Fruit fly (Drosophila melanogaster) whole organism, embryonic: ENCODE measurements around the gene Tomosyn.

ENCODE experiments used
- Atf-2 ChIP-seq: fragments of 200-800 bp; sonication (Bioruptor generic); optimal IDR thresholded peaks from 2 replicates; lab custom pipeline; 2016; ENCODE audit warnings: missing biosample characterization, missing genetic modification characterization
- CG10543 ChIP-seq: fragments of 200-800 bp; sonication (Bioruptor generic); optimal IDR thresholded peaks from 3 replicates; lab custom pipeline; 2017; ENCODE audit warnings: missing biosample characterization, mild to moderate bottlenecking, missing genetic modification characterization, moderate library complexity
- CG13287 ChIP-seq: fragments of 200-800 bp; sonication (Bioruptor generic); IDR thresholded peaks from 2 replicates; pipeline ENCODE4 v1.3.6; 2022; ENCODE audit warnings: missing biosample characterization, missing genetic modification characterization; ENCODE audit not compliant: partially characterized antibody
- CG13296 ChIP-seq: fragments of 200-800 bp; sonication (Bioruptor generic); optimal IDR thresholded peaks from 3 replicates; lab custom pipeline; 2018; ENCODE audit warnings: missing biosample characterization, mild to moderate bottlenecking, missing genetic modification characterization
- CG13624 ChIP-seq: fragments of 200-800 bp; sonication (Bioruptor generic); optimal IDR thresholded peaks from 2 replicates; lab custom pipeline; 2016; ENCODE audit warnings: missing biosample characterization, missing genetic modification characterization
- CG15514 ChIP-seq: fragments of 200-800 bp; sonication (Bioruptor generic); optimal IDR thresholded peaks from 3 replicates; lab custom pipeline; 2017; ENCODE audit warnings: missing biosample characterization, missing genetic modification characterization, mild to moderate bottlenecking, moderate library complexity, missing genetic modification reagents
- CG18011 ChIP-seq: fragments of 200-800 bp; sonication (Bioruptor generic); optimal IDR thresholded peaks from 2 replicates; lab custom pipeline; 2017; ENCODE audit warnings: missing biosample characterization, missing genetic modification characterization, mild to moderate bottlenecking, moderate library complexity, missing genotype
- CG2202 ChIP-seq: fragments of 200-800 bp; sonication (Bioruptor generic); optimal IDR thresholded peaks from 2 replicates; lab custom pipeline; 2018; ENCODE audit warnings: missing biosample characterization, mild to moderate bottlenecking, missing genetic modification characterization
- CG2875 ChIP-seq: fragments of 200-800 bp; sonication (Bioruptor generic); optimal IDR thresholded peaks from 2 replicates; lab custom pipeline; 2017; ENCODE audit warnings: missing biosample characterization, mild to moderate bottlenecking, missing genetic modification characterization, missing genetic modification reagents
- CG6175 ChIP-seq: fragments of 200-800 bp; sonication (Bioruptor generic); IDR thresholded peaks from 3 replicates; pipeline ENCODE4 v1.3.6; 2022; ENCODE audit warnings: missing biosample characterization, missing genetic modification characterization
- CG6854 ChIP-seq: fragments of 200-800 bp; sonication (Bioruptor generic); optimal IDR thresholded peaks from 3 replicates; lab custom pipeline; 2017; ENCODE audit warnings: missing biosample characterization, mild to moderate bottlenecking, missing genetic modification characterization
- CG7357 ChIP-seq: fragments of 200-800 bp; sonication (Bioruptor generic); IDR thresholded peaks from 3 replicates; pipeline ENCODE4 v1.3.6; 2022; ENCODE audit warnings: missing biosample characterization, missing genetic modification characterization
- Chrac-16 ChIP-seq: fragments of 200-800 bp; sonication (Bioruptor generic); optimal IDR thresholded peaks from 3 replicates; lab custom pipeline; 2016; ENCODE audit warnings: missing biosample characterization, missing genetic modification characterization
- D ChIP-seq, 2 experiments: fragments of 200-800 bp in 1 of 2; fragments of >200 bp in 1 of 2; sonication (Bioruptor generic) in 1 of 2; optimal IDR thresholded peaks; 2 replicates in 1 of 2; 3 replicates in 1 of 2; lab custom pipeline; 2017; ENCODE audit warnings: mild to moderate bottlenecking in 1 of 2, missing biosample characterization in 1 of 2, missing genetic modification characterization in 1 of 2, missing genetic modification reagents in 1 of 2
- E2f2 ChIP-seq: fragments of 200-800 bp; sonication (Bioruptor generic); IDR thresholded peaks from 2 replicates; pipeline ENCODE4 v1.3.6; 2022; ENCODE audit warnings: missing biosample characterization, missing genetic modification characterization
- Hmx ChIP-seq: fragments of 200-800 bp; sonication (Bioruptor generic); optimal IDR thresholded peaks from 2 replicates; lab custom pipeline; 2016; ENCODE audit warnings: missing biosample characterization, missing genetic modification characterization
- MBD-R2 ChIP-seq: fragments of 200-800 bp; sonication (Bioruptor generic); IDR thresholded peaks from 2 replicates; pipeline ENCODE4 v1.3.6; 2022; ENCODE audit warnings: missing biosample characterization, missing genetic modification characterization
- Mad ChIP-seq: fragments of 200-800 bp; sonication (Bioruptor generic); optimal IDR thresholded peaks from 2 replicates; lab custom pipeline; 2016; ENCODE audit warnings: missing biosample characterization, missing genetic modification characterization
- Med ChIP-seq: fragments of 200-800 bp; sonication (Bioruptor generic); peaks from one replicate; lab custom pipeline; 2016; ENCODE audit warnings: missing biosample characterization, missing genetic modification characterization, mild to moderate bottlenecking, inconsistent platforms, moderate library complexity
- Myb ChIP-seq: fragments of 200-800 bp; sonication (Bioruptor generic); optimal IDR thresholded peaks from 2 replicates; lab custom pipeline; 2016; ENCODE audit warnings: missing biosample characterization, missing genetic modification characterization
- NfI ChIP-seq: fragments of 200-800 bp; sonication (Bioruptor generic); optimal IDR thresholded peaks from 3 replicates; lab custom pipeline; 2018; ENCODE audit warnings: missing biosample characterization, mild to moderate bottlenecking, missing genetic modification characterization, moderate library complexity
- Opbp ChIP-seq: fragments of 200-800 bp; sonication (Bioruptor generic); IDR thresholded peaks from 3 replicates; pipeline ENCODE4 v1.3.6; 2022; ENCODE audit warnings: missing biosample characterization, missing genetic modification characterization; ENCODE audit not compliant: partially characterized antibody
- Pdp1 ChIP-seq, 2 experiments: fragments of 200-800 bp; sonication (Bioruptor generic); optimal IDR thresholded peaks; 3 replicates each; lab custom pipeline; 2016; ENCODE audit warnings: missing biosample characterization in 2 of 2, missing genetic modification characterization in 2 of 2, mild to moderate bottlenecking in 1 of 2, moderate library complexity in 1 of 2
- Scr ChIP-seq: fragments of 200-800 bp; sonication (Bioruptor generic); IDR thresholded peaks from 2 replicates; pipeline ENCODE4 v1.3.6; 2022; ENCODE audit warnings: missing biosample characterization, missing genetic modification characterization; ENCODE audit not compliant: partially characterized antibody
- Sox102F ChIP-seq: fragments of 200-800 bp; sonication (Bioruptor generic); optimal IDR thresholded peaks from 2 replicates; lab custom pipeline; 2018; ENCODE audit warnings: missing biosample characterization, mild to moderate bottlenecking, missing genetic modification characterization, moderate library complexity
- Sry-δ ChIP-seq: fragments of 200-800 bp; sonication (Bioruptor generic); optimal IDR thresholded peaks from 2 replicates; lab custom pipeline; 2016; ENCODE audit warnings: missing biosample characterization, missing genetic modification characterization
- Stat92E ChIP-seq, 3 experiments: fragments of >200 bp in 2 of 3; fragments of 200-800 bp in 1 of 3; sonication (Bioruptor generic) in 1 of 3; optimal IDR thresholded peaks; 2 replicates each; lab custom pipeline; 2017 to 2019; ENCODE audit warnings: missing biosample characterization in 3 of 3, missing genetic modification characterization in 3 of 3, mild to moderate bottlenecking in 1 of 3, moderate library complexity in 1 of 3
- TFAM ChIP-seq: fragments of 200-800 bp; sonication (Bioruptor generic); optimal IDR thresholded peaks from 2 replicates; lab custom pipeline; 2017; ENCODE audit warnings: missing biosample characterization, missing genetic modification characterization, inconsistent platforms
- Xrp1 ChIP-seq: fragments of 200-800 bp; sonication (Bioruptor generic); IDR thresholded peaks from 2 replicates; pipeline ENCODE4 v1.3.6; 2022; ENCODE audit warnings: missing biosample characterization, missing genetic modification characterization
- amos ChIP-seq: fragments of 200-800 bp; sonication (Bioruptor generic); IDR thresholded peaks from 2 replicates; pipeline ENCODE4 v1.3.6; 2022; ENCODE audit warnings: missing biosample characterization, missing genetic modification characterization; ENCODE audit not compliant: partially characterized antibody
- cad ChIP-seq: fragments of >200 bp; optimal IDR thresholded peaks from 2 replicates; lab custom pipeline; 2017; ENCODE audit warnings: missing biosample characterization, missing genetic modification characterization
- cas ChIP-seq: fragments of 200-800 bp; sonication (Bioruptor generic); IDR thresholded peaks from 2 replicates; pipeline ENCODE4 v1.3.6; 2022; ENCODE audit warnings: missing biosample characterization, missing genetic modification characterization
- caup ChIP-seq: fragments of 200-800 bp; sonication (Bioruptor generic); optimal IDR thresholded peaks from 3 replicates; lab custom pipeline; 2017; ENCODE audit warnings: missing biosample characterization, mild to moderate bottlenecking, missing genetic modification characterization, moderate library complexity; ENCODE audit not compliant: severe bottlenecking
- eve ChIP-seq, 2 experiments: fragments of >200 bp; optimal IDR thresholded peaks; 2 replicates each; lab custom pipeline; 2017; ENCODE audit warnings: missing biosample characterization in 2 of 2, missing genetic modification characterization in 2 of 2
- eyg ChIP-seq: fragments of 200-800 bp; sonication (Bioruptor generic); optimal IDR thresholded peaks from 3 replicates; lab custom pipeline; 2016; ENCODE audit warnings: missing biosample characterization, missing genetic modification characterization
- fd3F ChIP-seq: fragments of 200-800 bp; sonication (Bioruptor generic); optimal IDR thresholded peaks from 2 replicates; lab custom pipeline; 2018; ENCODE audit warnings: missing biosample characterization, mild to moderate bottlenecking, missing genetic modification characterization, moderate library complexity
- gce ChIP-seq: fragments of 200-800 bp; sonication (Bioruptor generic); IDR thresholded peaks from 3 replicates; pipeline ENCODE4 v1.3.6; 2022; ENCODE audit warnings: missing biosample characterization, missing genetic modification characterization
- inv ChIP-seq: fragments of 200-800 bp; sonication (Bioruptor generic); IDR thresholded peaks from 2 replicates; pipeline ENCODE4 v1.3.6; 2022; ENCODE audit warnings: missing biosample characterization, missing genetic modification characterization; ENCODE audit not compliant: partially characterized antibody
- kah ChIP-seq: fragments of 200-800 bp; sonication (Bioruptor generic); optimal IDR thresholded peaks from 2 replicates; lab custom pipeline; 2018; ENCODE audit warnings: missing biosample characterization, mild to moderate bottlenecking, missing genetic modification characterization
- lab ChIP-seq: fragments of 200-800 bp; sonication (Bioruptor generic); optimal IDR thresholded peaks from 3 replicates; lab custom pipeline; 2017; ENCODE audit warnings: missing biosample characterization, missing genetic modification characterization, mild to moderate bottlenecking, moderate library complexity, missing genetic modification reagents
- mam ChIP-seq: fragments of 200-800 bp; sonication (Bioruptor generic); optimal IDR thresholded peaks from 3 replicates; lab custom pipeline; 2016; ENCODE audit warnings: missing biosample characterization, missing genetic modification characterization
- seq ChIP-seq: fragments of 200-800 bp; sonication (Bioruptor generic); IDR thresholded peaks from 2 replicates; pipeline ENCODE4 v1.3.6; 2022; ENCODE audit warnings: missing biosample characterization, missing genetic modification characterization
- slp2 ChIP-seq: fragments of 200-800 bp; sonication (Bioruptor generic); optimal IDR thresholded peaks from 2 replicates; lab custom pipeline; 2016; ENCODE audit warnings: missing biosample characterization, missing genetic modification characterization
- sna ChIP-seq: fragments of 200-800 bp; sonication (Bioruptor generic); IDR thresholded peaks from 2 replicates; pipeline ENCODE4 v1.3.6; 2022; ENCODE audit warnings: missing biosample characterization, missing genetic modification characterization; ENCODE audit not compliant: partially characterized antibody
- stwl ChIP-seq: fragments of 200-800 bp; sonication (Bioruptor generic); optimal IDR thresholded peaks from 3 replicates; lab custom pipeline; 2018; ENCODE audit warnings: missing biosample characterization, mild to moderate bottlenecking, missing genetic modification characterization, moderate library complexity
- tna ChIP-seq: fragments of 200-800 bp; sonication (Bioruptor generic); IDR thresholded peaks from 2 replicates; pipeline ENCODE4 v1.3.6; 2022; ENCODE audit warnings: missing biosample characterization, missing genetic modification characterization; ENCODE audit not compliant: partially characterized antibody
- ttk ChIP-seq: fragments of 200-800 bp; sonication (Bioruptor generic); IDR thresholded peaks from 2 replicates; pipeline ENCODE4 v2.1.2; 2022; ENCODE audit warnings: missing biosample characterization, missing genetic modification characterization

The Tomosyn gene

DNA sequence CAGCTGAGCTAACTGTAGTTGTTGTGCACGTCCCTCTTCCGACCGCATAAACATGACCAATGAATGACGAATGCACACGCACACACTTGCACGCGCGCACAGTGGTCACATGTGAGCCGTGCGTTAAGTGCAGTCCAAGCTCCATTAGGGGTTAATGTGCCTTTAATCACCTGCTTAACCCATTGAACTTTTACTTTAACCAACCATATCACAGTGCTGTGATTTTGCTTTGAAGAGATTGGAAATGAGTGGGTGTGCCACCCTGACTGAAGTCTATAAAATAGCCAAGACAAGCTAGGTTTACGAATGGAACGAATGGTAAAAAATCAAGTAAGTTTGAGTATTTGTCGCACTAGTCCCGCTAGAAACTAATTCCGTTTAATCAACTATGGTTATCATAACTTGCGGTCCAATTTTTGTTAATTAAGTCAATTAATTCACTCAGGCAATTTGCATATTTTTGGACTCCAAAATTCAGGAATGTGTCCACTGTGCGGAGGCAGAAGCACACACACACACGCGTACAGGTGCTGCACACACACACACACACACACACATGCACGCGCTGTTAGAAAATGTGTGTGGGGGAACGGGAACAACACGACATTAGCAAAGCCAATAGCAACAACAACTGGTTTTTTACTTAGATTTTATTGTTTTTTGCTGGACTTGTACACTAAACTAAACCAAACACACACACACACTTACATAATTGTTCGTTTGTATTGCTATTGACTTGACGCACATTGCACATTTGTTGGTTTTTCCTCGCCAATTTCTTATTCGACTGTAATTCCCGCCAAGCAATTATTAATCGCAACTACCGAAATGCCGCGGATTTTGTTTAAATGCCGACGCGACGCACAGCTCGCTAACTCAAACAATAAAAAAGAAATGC is 39.9 kb upstream of the Tomosyn start (continued):
- TF ChIP-seq lab = peak; percentile 28
- TF ChIP-seq Opbp = no peak
- TF ChIP-seq CG6854 (GFP tag; lab: Kevin White, UChicago) = peak; percentile 36
- peak; percentile 22 for TF ChIP-seq caup (GFP tag; lab: Kevin White, UChicago)
- TF ChIP-seq Mad (GFP tag; lab: Kevin White, UChicago) = no peak
- no peak for TF ChIP-seq cas
- no peak for TF ChIP-seq cad
- TF ChIP-seq CG6175 = no peak
- peak; percentile 37; the same call in 1 of the 2 replicates for TF ChIP-seq Xrp1 (GFP tag; lab: Robert Waterston, UW)
- TF ChIP-seq D (optimal IDR thresholded peaks at IDR 0.05; lab: Kevin White, UChicago) = no peak
- peak; percentile 35 for TF ChIP-seq D (GFP tag; optimal IDR thresholded peaks at IDR 0.05; lab: Kevin White, UChicago)
- TF ChIP-seq Chrac-16 = peak; percentile 58
- TF ChIP-seq CG18011 (GFP tag; lab: Kevin White, UChicago) = no peak
- TF ChIP-seq seq (GFP tag; lab: Robert Waterston, UW) = no peak
- TF ChIP-seq NfI = peak; percentile 16
- TF ChIP-seq gce (GFP tag; lab: Robert Waterston, UW) = no peak
- TF ChIP-seq sna (GFP tag; lab: Robert Waterston, UW) = 0 out of 2 replicates have a peak, but pooled peaks have one; percentile 7
- TF ChIP-seq inv (GFP tag; lab: Robert Waterston, UW) = 0 out of 2 replicates have a peak, but pooled peaks have one; percentile 21
- TF ChIP-seq Sox102F = peak; percentile 40
- no peak for TF ChIP-seq Scr (GFP tag; lab: Robert Waterston, UW)

DNA sequence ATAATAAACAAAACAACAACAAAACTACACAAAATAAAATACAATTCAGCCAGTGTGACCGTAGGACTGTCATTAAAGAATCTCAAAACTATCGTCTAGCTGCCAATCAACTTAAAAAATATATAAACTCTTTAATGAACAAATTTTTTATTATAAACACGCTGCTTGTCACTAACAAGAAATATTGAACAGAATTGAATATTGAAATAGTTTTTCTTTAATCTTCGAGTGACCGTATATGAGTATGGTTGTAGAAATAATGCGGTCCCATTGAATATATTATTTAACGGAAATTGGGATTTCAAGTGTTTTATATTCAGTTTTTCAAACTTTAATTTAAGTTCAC is 39.3 kb upstream of the Tomosyn start, which contains the start of gene LIMK1:
TSS of gene LIMK1 (minus strand) at position 73 of the 346 bp plus-strand sequence.
- TF ChIP-seq MBD-R2 (GFP tag; lab: Robert Waterston, UW) (peak; percentile 28; the same call in 1 of the 2 replicates), CG13624 (no peak), stwl (tag; lab: Kevin White, UChicago) (peak; percentile 46), Atf-2 (GFP tag; lab: Kevin White, UChicago) (no peak), E2f2 (peak; percentile 29; the same call in 1 of the 2 replicates), mam (GFP tag; lab: Kevin White, UChicago) (no peak), kah (GFP tag; lab: Kevin White, UChicago) (no peak), CG13287 (peak; percentile 74), CG2202 (tag; lab: Kevin White, UChicago) (no peak), CG7357 (GFP tag; lab: Robert Waterston, UW) (no peak), eve (GFP tag; optimal IDR thresholded peaks at IDR 0.05; lab: Kevin White, UChicago) (no peak), Myb (peak; percentile 88), slp2 (GFP tag; lab: Kevin White, UChicago) (no peak), Sry-δ (GFP tag; lab: Kevin White, UChicago) (peak; percentile 55), CG2875 (GFP tag; lab: Kevin White, UChicago) (no peak), amos (GFP tag; lab: Robert Waterston, UW) (peak; percentile 56), Hmx (GFP tag; lab: Kevin White, UChicago) (no peak), TFAM (GFP tag; lab: Kevin White, UChicago) (no peak), CG13296 (GFP tag; lab: Kevin White, UChicago) (no peak), CG15514 (GFP tag; lab: Kevin White, UChicago) (peak; percentile 28), eyg (GFP tag; lab: Kevin White, UChicago) (no peak), CG10543 (GFP tag; lab: Kevin White, UChicago) (no peak), Pdp1 (GFP tag; optimal IDR thresholded peaks at IDR 0.05; lab: Kevin White, UChicago) (peak in 1 of 2 experiments; percentile 22), ttk (no peak), fd3F (no peak), tna (GFP tag; lab: Robert Waterston, UW) (no peak), Scr (GFP tag; lab: Robert Waterston, UW) (peak; percentile 73), Stat92E (GFP tag; optimal IDR thresholded peaks at IDR 0.05; lab: Kevin White, UChicago) (peak in 1 of 3 experiments; percentile 12), Med (GFP tag; lab: Kevin White, UChicago) (no peak)
